Worm (Caenorhabditis elegans): Measurements from ENCODE around the gene pfd-1.
A peak's percentile ranks its signal among the peaks of the same experiment; 100 is the strongest.

The pfd-1 gene

ce11 chrIV:11125200-11125599 is 24.7 kb upstream of the pfd-1 start:
- TF ChIP-seq zag-1 (tag; optimal IDR thresholded peaks at IDR 0.05) (no peak), lin-15B (tag; optimal IDR thresholded peaks at IDR 0.05) (peak; percentile 33), fkh-8 (tag; optimal IDR thresholded peaks at IDR 0.05) (peak; percentile 14), ceh-8 (GFP tag; optimal IDR thresholded peaks at IDR 0.05) (peak; percentile 14), sptf-1 (tag; optimal IDR thresholded peaks at IDR 0.05) (no peak), nhr-28 (tag; optimal IDR thresholded peaks at IDR 0.05) (no peak), nhr-19 (GFP tag; conservative IDR thresholded peaks at IDR 0.05) (peak; percentile 58; the same call in 1 of the 2 replicates), unc-30 (tag; optimal IDR thresholded peaks at IDR 0.05) (no peak), lin-35 (GFP tag; optimal IDR thresholded peaks at IDR 0.05) (peak in 1 of 2 experiments; percentile 26), fkh-10 (GFP tag; optimal IDR thresholded peaks at IDR 0.05) (no peak), ceh-88 (GFP tag; IDR thresholded peaks at IDR 0.05) (no peak), hlh-4 (tag; optimal IDR thresholded peaks at IDR 0.05) (no peak), ceh-90 (tag; optimal IDR thresholded peaks at IDR 0.05) (no peak), nhr-47 (tag; optimal IDR thresholded peaks at IDR 0.05) (peak; percentile 38), mef-2 (tag; optimal IDR thresholded peaks at IDR 0.05) (no peak), sup-37 (GFP tag; optimal IDR thresholded peaks at IDR 0.05) (no peak), vab-15 (tag; optimal IDR thresholded peaks at IDR 0.05) (no peak), nhr-12 (tag; optimal IDR thresholded peaks at IDR 0.05) (no peak), rnt-1 (tag; optimal IDR thresholded peaks at IDR 0.05) (peak; percentile 64), lin-39 (tag; optimal IDR thresholded peaks at IDR 0.05) (no peak), zip-4 (GFP tag; optimal IDR thresholded peaks at IDR 0.05) (no peak), grh-1 (GFP tag; IDR thresholded peaks at IDR 0.05) (peak; percentile 30; the same call in 1 of the 2 replicates), ztf-4 (tag; optimal IDR thresholded peaks at IDR 0.05) (no peak), lsy-2 (tag; optimal IDR thresholded peaks at IDR 0.05) (peak; percentile 65 to 76), lin-14 (GFP tag; optimal IDR thresholded peaks at IDR 0.05) (peak; percentile 52), C04F5.9 (tag; optimal IDR thresholded peaks at IDR 0.05) (no peak), lir-3 (tag; optimal IDR thresholded peaks at IDR 0.05; ENCODE audit: poor library complexity) (no peak), mdl-1 (tag; optimal IDR thresholded peaks at IDR 0.05) (peak in 1 of 2 experiments; percentile 5), jun-1 (tag; optimal IDR thresholded peaks at IDR 0.05) (peak; percentile 3), elt-2 (tag; optimal IDR thresholded peaks at IDR 0.05) (peak; percentile 4), nhr-71 (tag; optimal IDR thresholded peaks at IDR 0.05) (peak; percentile 61), unc-86 (tag; optimal IDR thresholded peaks at IDR 0.05) (peak; percentile 38), dpl-1 (GFP tag; optimal IDR thresholded peaks at IDR 0.05) (peak in 2 of 3 experiments; percentile 8 to 39), lin-13 (GFP tag; optimal IDR thresholded peaks at IDR 0.05) (no peak), pag-3 (tag; optimal IDR thresholded peaks at IDR 0.05; ENCODE audit: borderline replicate concordance, insufficient read depth) (no peak), ets-5 (GFP tag; IDR thresholded peaks at IDR 0.05) (no peak), alr-1 (tag; optimal IDR thresholded peaks at IDR 0.05; ENCODE audit: borderline replicate concordance) (no peak), xbp-1 (tag; optimal IDR thresholded peaks at IDR 0.05) (peak; percentile 96), nhr-84 (tag; optimal IDR thresholded peaks at IDR 0.05) (no peak), hlh-17 (GFP tag; optimal IDR thresholded peaks at IDR 0.05; ENCODE audit: borderline replicate concordance) (no peak), swsn-7 (tag; optimal IDR thresholded peaks at IDR 0.05) (peak; percentile 60), snu-23 (GFP tag; optimal IDR thresholded peaks at IDR 0.05) (peak; percentile 62), elt-3 (tag; optimal IDR thresholded peaks at IDR 0.05) (no peak), ama-1 (optimal IDR thresholded peaks at IDR 0.05) (no peak), ztf-11 (tag; optimal IDR thresholded peaks at IDR 0.05) (peak in 1 of 2 experiments; percentile 12), aha-1 (tag; optimal IDR thresholded peaks at IDR 0.05) (no peak), efl-1 (optimal IDR thresholded peaks at IDR 0.05) (peak; percentile 55 to 69), efl-1 (GFP tag; optimal IDR thresholded peaks at IDR 0.05 in 1 of 2) (peak in 1 of 2 experiments; percentile 92), F16B12.6 (tag; optimal IDR thresholded peaks at IDR 0.05) (peak; percentile 10), unc-62 (GFP tag; optimal IDR thresholded peaks at IDR 0.05) (no peak), tbx-2 (tag; optimal IDR thresholded peaks at IDR 0.05) (peak; percentile 15), C16A3.4 (tag; optimal IDR thresholded peaks at IDR 0.05) (no peak), irx-1 (tag; optimal IDR thresholded peaks at IDR 0.05) (no peak)

All from whole organism, L1 larva.